Fruit fly (Drosophila melanogaster) S2 (cell line): Measurements from ENCODE around the gene sdk.

Experiments
- CG8478 ChIP-seq: fragments of >200 bp; optimal IDR thresholded peaks from 2 replicates; lab custom pipeline; 2018
- CTCF ChIP-seq, 2 experiments: fragments of >200 bp; optimal IDR thresholded peaks; 2 replicates each; lab custom pipeline; 2018

DNA sequence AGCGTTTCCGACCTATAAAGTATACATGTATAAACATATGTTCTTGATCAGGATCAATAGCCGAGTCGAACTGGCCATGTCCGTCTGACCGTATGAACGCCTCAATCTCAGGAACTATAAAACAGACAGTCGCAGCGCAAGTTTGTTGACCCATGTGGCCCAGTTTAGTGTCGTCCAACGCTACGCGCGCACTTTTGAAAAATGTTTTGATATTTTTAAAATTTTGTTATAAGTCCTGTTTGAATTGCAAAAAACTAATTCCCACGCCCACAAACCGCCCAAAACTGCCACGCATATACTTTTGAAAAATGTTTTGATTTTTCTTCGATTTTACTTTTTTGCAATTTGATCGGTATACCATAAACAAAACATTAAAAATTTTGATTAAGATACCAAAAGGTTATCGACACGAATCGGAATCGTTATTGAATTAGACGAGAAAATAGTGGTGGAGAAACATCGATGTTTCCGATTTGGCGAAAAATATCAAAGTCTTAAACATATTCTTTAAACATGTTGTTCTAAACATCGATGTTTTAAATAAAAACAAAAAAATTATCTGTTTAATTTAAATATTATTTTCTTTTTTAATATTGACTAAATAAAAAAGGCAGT, 40.1 kb upstream of the sdk start:
- no peak for TF ChIP-seq CTCF (optimal IDR thresholded peaks at IDR 0.05; lab: Kevin White, UChicago)
- TF ChIP-seq CG8478, result no peak
